Fruit fly (Drosophila melanogaster): Measurements from ENCODE around the gene Tlk.
A peak's percentile ranks its signal among the peaks of the same experiment; 100 is the strongest.

Tlk gene

DNA sequence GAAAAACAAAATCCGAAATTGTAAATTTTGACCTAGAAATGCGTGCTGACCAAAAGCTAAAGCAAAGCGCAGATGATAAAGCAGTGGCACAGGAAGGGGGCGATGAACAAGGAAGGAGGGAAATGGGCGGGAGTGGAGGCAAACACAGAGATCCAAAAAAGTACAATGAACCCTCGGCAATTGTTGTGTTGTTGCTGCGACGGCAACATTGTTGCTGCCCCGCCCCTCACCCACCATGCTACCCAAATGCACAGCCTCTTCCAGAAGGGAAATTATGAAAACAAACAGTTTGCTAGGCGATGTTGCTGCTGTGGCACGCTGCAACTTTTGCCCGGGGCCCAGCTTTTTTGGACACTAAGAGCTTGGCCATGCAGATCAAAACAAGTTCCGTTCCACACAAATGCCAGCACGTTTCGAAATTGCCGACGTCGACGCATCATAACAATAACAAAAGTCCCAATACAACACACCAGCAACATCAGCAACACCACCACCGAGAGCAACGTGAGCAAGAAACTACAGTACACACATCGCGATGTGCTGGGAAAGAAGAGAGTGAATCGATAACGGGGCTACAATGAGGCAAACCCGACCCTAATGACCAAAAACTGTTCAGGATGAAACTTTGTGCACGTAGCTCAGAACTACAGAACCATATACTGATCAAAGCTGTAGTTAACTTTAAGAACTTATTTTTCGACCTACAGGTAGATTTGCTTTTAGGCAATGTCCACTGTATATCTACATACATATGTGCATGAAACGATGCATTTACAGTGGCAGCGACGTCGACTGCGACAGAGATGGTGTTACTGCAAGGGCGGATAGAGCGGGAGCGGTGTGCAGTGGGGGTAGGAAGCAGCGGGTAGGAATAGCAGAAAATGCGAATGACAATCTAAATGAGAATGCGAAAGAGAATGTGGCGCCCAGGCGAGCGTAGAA is 33.1 kb upstream of the Tlk start:
- TF ChIP-seq cnc (optimal IDR thresholded peaks at IDR 0.05) (no peak), kay (GFP tag; ENCODE audit: borderline replicate concordance) (no peak), CG33017 (tag; optimal IDR thresholded peaks at IDR 0.05) (peak; percentile 42), CG5204 (GFP tag; optimal IDR thresholded peaks at IDR 0.05) (peak; percentile 62), tj (GFP tag; optimal IDR thresholded peaks at IDR 0.05) (peak; percentile 86), bab1 (GFP tag; optimal IDR thresholded peaks at IDR 0.05) (peak; percentile 87), CG7101 (tag; optimal IDR thresholded peaks at IDR 0.05) (peak; percentile 50), CG11617 (GFP tag; optimal IDR thresholded peaks at IDR 0.05) (peak; percentile 55), Mnt (GFP tag; optimal IDR thresholded peaks at IDR 0.05) (peak; percentile 78), CG12768 (GFP tag; optimal IDR thresholded peaks at IDR 0.05) (peak; percentile 62), Clk (GFP tag; optimal IDR thresholded peaks at IDR 0.05) (peak; percentile 18), Hr96 (GFP tag; optimal IDR thresholded peaks at IDR 0.05) (no peak), CG1620 (GFP tag; optimal IDR thresholded peaks at IDR 0.05) (peak; percentile 45), pad (GFP tag; optimal IDR thresholded peaks at IDR 0.05) (peak; percentile 62), ovo (GFP tag; optimal IDR thresholded peaks at IDR 0.05) (no peak), toe (GFP tag; optimal IDR thresholded peaks at IDR 0.05) (peak; percentile 12), Crg-1 (GFP tag; optimal IDR thresholded peaks at IDR 0.05) (no peak), CG7045 (GFP tag; optimal IDR thresholded peaks at IDR 0.05) (peak; percentile 39), CG14711 (tag; optimal IDR thresholded peaks at IDR 0.05) (peak; percentile 71), cic (GFP tag; optimal IDR thresholded peaks at IDR 0.05) (no peak)

- TF ChIP-seq kay (GFP tag; ENCODE audit: borderline replicate concordance) (no peak), CG12768 (GFP tag; optimal IDR thresholded peaks at IDR 0.05) (no peak), CG7101 (tag; optimal IDR thresholded peaks at IDR 0.05) (peak; percentile 40), cnc (optimal IDR thresholded peaks at IDR 0.05) (no peak), ovo (GFP tag; optimal IDR thresholded peaks at IDR 0.05) (no peak), Mnt (GFP tag; optimal IDR thresholded peaks at IDR 0.05) (peak; percentile 65), CG14711 (tag; optimal IDR thresholded peaks at IDR 0.05) (peak; percentile 41), Crg-1 (GFP tag; optimal IDR thresholded peaks at IDR 0.05) (peak; percentile 3), pad (GFP tag; optimal IDR thresholded peaks at IDR 0.05) (no peak), CG1620 (GFP tag; optimal IDR thresholded peaks at IDR 0.05) (no peak), bab1 (GFP tag; optimal IDR thresholded peaks at IDR 0.05) (peak; percentile 13), tj (GFP tag; optimal IDR thresholded peaks at IDR 0.05) (no peak)
Observed at dm6 chrX:3687837-3688375, 31.9 kb upstream of the Tlk start.

dm6 chrX:3688576-3688975 is 31.2 kb upstream of the Tlk start:
- TF ChIP-seq toe (GFP tag; optimal IDR thresholded peaks at IDR 0.05) (no peak), kay (GFP tag; ENCODE audit: borderline replicate concordance) (peak; percentile 89)

- TF ChIP-seq CG11617 (GFP tag; optimal IDR thresholded peaks at IDR 0.05) (peak; percentile 32), toe (GFP tag; optimal IDR thresholded peaks at IDR 0.05) (no peak), CG33017 (tag; optimal IDR thresholded peaks at IDR 0.05) (peak; percentile 26), bab1 (GFP tag; optimal IDR thresholded peaks at IDR 0.05) (peak; percentile 44), CG5204 (GFP tag; optimal IDR thresholded peaks at IDR 0.05) (no peak), Hr96 (GFP tag; optimal IDR thresholded peaks at IDR 0.05) (no peak), kay (GFP tag; ENCODE audit: borderline replicate concordance) (no peak), cnc (optimal IDR thresholded peaks at IDR 0.05) (no peak), CG7045 (GFP tag; optimal IDR thresholded peaks at IDR 0.05) (no peak), Crg-1 (GFP tag; optimal IDR thresholded peaks at IDR 0.05) (peak; percentile 38), cic (GFP tag; optimal IDR thresholded peaks at IDR 0.05) (peak; percentile 31), CG7101 (tag; optimal IDR thresholded peaks at IDR 0.05) (peak; percentile 18), tj (GFP tag; optimal IDR thresholded peaks at IDR 0.05) (peak; percentile 89), Mnt (GFP tag; optimal IDR thresholded peaks at IDR 0.05) (peak; percentile 92), CG1620 (GFP tag; optimal IDR thresholded peaks at IDR 0.05) (no peak), pad (GFP tag; optimal IDR thresholded peaks at IDR 0.05) (peak; percentile 57)
Observed at dm6 chrX:3689079-3689478, 30.7 kb upstream of the Tlk start.

DNA sequence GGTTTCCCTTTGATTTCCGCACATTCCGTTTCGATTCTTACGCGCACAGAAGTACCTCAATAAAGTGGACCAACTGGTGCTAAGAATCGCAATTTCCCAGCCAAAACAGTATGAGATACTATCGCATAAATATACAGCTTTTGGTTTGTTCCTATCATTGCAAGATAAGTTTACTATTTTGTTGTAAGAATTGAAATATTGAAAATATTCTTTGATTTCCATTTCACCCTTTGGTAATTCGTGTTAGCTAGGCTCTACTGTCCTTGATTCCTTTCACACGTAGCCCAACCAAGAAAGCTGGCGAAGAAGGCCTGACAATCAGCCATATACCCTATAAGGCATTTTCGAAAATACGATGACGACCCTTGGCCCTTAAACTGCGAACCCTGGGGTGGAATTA is 29.2 kb upstream of the Tlk start:
- TF ChIP-seq CG7101 (tag; optimal IDR thresholded peaks at IDR 0.05) = peak; percentile 0
- no peak for TF ChIP-seq cic (GFP tag; optimal IDR thresholded peaks at IDR 0.05)
- no peak for TF ChIP-seq CG1620 (GFP tag; optimal IDR thresholded peaks at IDR 0.05)
- no peak for TF ChIP-seq tj (GFP tag; optimal IDR thresholded peaks at IDR 0.05)
- no peak for TF ChIP-seq CG33017 (tag; optimal IDR thresholded peaks at IDR 0.05)
- TF ChIP-seq Mnt (GFP tag; optimal IDR thresholded peaks at IDR 0.05) = peak; percentile 2
